Fruit fly (Drosophila melanogaster): ENCODE measurements around the gene CG13081.

Gene CG13081

dm6 chr2L:19535234-19535633, 5.2 kb upstream of the CG13081 start, which contains the start of gene CG31697:
CG31697 (plus strand) TSS chr2L:19535448.
- no peak for TF ChIP-seq CTCF (optimal IDR thresholded peaks at IDR 0.05)
- TF ChIP-seq CG8478 (optimal IDR thresholded peaks at IDR 0.05) = no peak

dm6 chr2L:19537779-19538456, 2.5 kb upstream of the CG13081 start, which contains the start of gene CG13082:
CG13082 (plus strand) TSS chr2L:19538425.
- no peak for TF ChIP-seq CG8478 (optimal IDR thresholded peaks at IDR 0.05)
- TF ChIP-seq CTCF (optimal IDR thresholded peaks at IDR 0.05) = no peak

- TF ChIP-seq CG8478 (optimal IDR thresholded peaks at IDR 0.05) = no peak
- TF ChIP-seq CTCF (optimal IDR thresholded peaks at IDR 0.05) = no peak
Measured at dm6 chr2L:19542268-19542773, 1.9 kb downstream of the CG13081 start.

dm6 chr2L:19543010-19543564, 2.7 kb downstream of the CG13081 start:
- TF ChIP-seq CG8478 (optimal IDR thresholded peaks at IDR 0.05) (no peak), CTCF (optimal IDR thresholded peaks at IDR 0.05) (no peak)

- TF ChIP-seq CTCF (optimal IDR thresholded peaks at IDR 0.05) (no peak), CG8478 (optimal IDR thresholded peaks at IDR 0.05) (no peak)
Measured at dm6 chr2L:19546869-19547710, 6.7 kb downstream of the CG13081 start, which contains the start of gene CG10337. CG10337 (minus strand) TSS chr2L:19546959.

- TF ChIP-seq CG8478 (optimal IDR thresholded peaks at IDR 0.05) (no peak), CTCF (optimal IDR thresholded peaks at IDR 0.05) (no peak)
Measured at dm6 chr2L:19548158-19548557, 7.8 kb downstream of the CG13081 start, which contains the start of gene Tep4. Tep4 (plus strand) TSS chr2L:19548507.

dm6 chr2L:19549412-19549811, 9.0 kb downstream of the CG13081 start:
- TF ChIP-seq CG8478 (optimal IDR thresholded peaks at IDR 0.05) (no peak), CTCF (optimal IDR thresholded peaks at IDR 0.05) (no peak)

dm6 chr2L:19563029-19563980, 22.9 kb downstream of the CG13081 start, which contains the start of gene CG13078:
CG13078 (plus strand) TSS chr2L:19563930.
- TF ChIP-seq CTCF (optimal IDR thresholded peaks at IDR 0.05) (no peak), CG8478 (optimal IDR thresholded peaks at IDR 0.05) (no peak)

- TF ChIP-seq CTCF (optimal IDR thresholded peaks at IDR 0.05) = no peak
- TF ChIP-seq CG8478 (optimal IDR thresholded peaks at IDR 0.05) = no peak
Measured at dm6 chr2L:19565233-19565898, 25.0 kb downstream of the CG13081 start, which contains the start of gene CG13077. CG13077 (plus strand) TSS chr2L:19565863.

- TF ChIP-seq CTCF (optimal IDR thresholded peaks at IDR 0.05) = no peak
- TF ChIP-seq CG8478 (optimal IDR thresholded peaks at IDR 0.05) = no peak
Measured at dm6 chr2L:19567305-19567898, 27.0 kb downstream of the CG13081 start.

dm6 chr2L:19570806-19571254, 30.4 kb downstream of the CG13081 start:
- TF ChIP-seq CTCF (optimal IDR thresholded peaks at IDR 0.05) = no peak
- TF ChIP-seq CG8478 (optimal IDR thresholded peaks at IDR 0.05) = no peak

- TF ChIP-seq CTCF (optimal IDR thresholded peaks at IDR 0.05) (no peak), CG8478 (optimal IDR thresholded peaks at IDR 0.05) (no peak)
Measured at dm6 chr2L:19571574-19572495, 31.4 kb downstream of the CG13081 start.

All from S2 (cell line).